Worm (Caenorhabditis elegans) whole organism, L4/young adult: Measurements from ENCODE around the gene C09H10.4.

Experiments
- dao-5 ChIP-seq: sonication (generic microtip); optimal IDR thresholded peaks from 2 replicates; lab custom pipeline; 2016; ENCODE audit warnings: missing genotype, missing genetic modification characterization, moderate library complexity, missing compliant biosample characterization
- him-1 ChIP-seq: sonication (generic microtip); optimal IDR thresholded peaks from 2 replicates; lab custom pipeline; 2016; ENCODE audit warnings: missing genotype, missing genetic modification reagents, missing genetic modification characterization, missing compliant biosample characterization

- TF ChIP-seq him-1, result no peak
- no peak for TF ChIP-seq dao-5 (tag; lab: Kevin White, UChicago)
These were observed 1.2 kb downstream of the C09H10.4 start for ce11 chrII:11101171-11101570.
